Fruit fly (Drosophila melanogaster) whole organism, adult: ENCODE measurements around the gene CG13449.

Experiments used
- CG11617 ChIP-seq: fragments of 200-800 bp; sonication (Bioruptor generic); optimal IDR thresholded peaks from 2 replicates; lab custom pipeline; 2017; ENCODE audit warnings: mild to moderate bottlenecking, missing biosample characterization, missing genetic modification reagents, missing genetic modification characterization
- CG14711 ChIP-seq: fragments of 200-800 bp; sonication (Bioruptor generic); optimal IDR thresholded peaks from 2 replicates; lab custom pipeline; 2018; ENCODE audit warnings: missing biosample characterization, mild to moderate bottlenecking, missing genetic modification characterization, moderate library complexity
- CG5204 ChIP-seq: fragments of 200-800 bp; sonication (Bioruptor generic); optimal IDR thresholded peaks from 2 replicates; lab custom pipeline; 2016; ENCODE audit warnings: missing biosample characterization, missing genetic modification characterization
- CG7045 ChIP-seq: fragments of 200-800 bp; sonication (Bioruptor generic); optimal IDR thresholded peaks from 2 replicates; lab custom pipeline; 2017; ENCODE audit warnings: missing biosample characterization, mild to moderate bottlenecking, missing genetic modification characterization
- Crg-1 ChIP-seq: fragments of 200-800 bp; sonication (Bioruptor generic); optimal IDR thresholded peaks from 2 replicates; lab custom pipeline; 2016; ENCODE audit warnings: missing biosample characterization, missing genetic modification characterization

dm6 chr3L:15624097-15624496, 11.5 kb upstream of the CG13449 start:
- TF ChIP-seq CG5204 (GFP tag; lab: Kevin White, UChicago) (no peak), CG14711 (tag; lab: Kevin White, UChicago) (no peak), Crg-1 (GFP tag; lab: Kevin White, UChicago) (no peak), CG7045 (GFP tag; lab: Kevin White, UChicago) (no peak), CG11617 (GFP tag; lab: Kevin White, UChicago) (no peak)
